Worm (Caenorhabditis elegans): ENCODE data around the gene F36A4.3.
"Not testable (repeated sequence)": the region's sequence is repeated elsewhere in the genome, so short reads cannot be mapped to it uniquely, and the experiment has no call there.

The F36A4.3 gene

ce11 chrIV:4301202-4301601, 31.8 kb downstream of the F36A4.3 start, which contains the start of gene lgc-22:
lgc-22 (plus strand) TSS chrIV:4301306.
- TF ChIP-seq nhr-237 (tag; optimal IDR thresholded peaks at IDR 0.05): no peak
- no peak for TF ChIP-seq cey-2 (tag; optimal IDR thresholded peaks at IDR 0.05; ENCODE audit: borderline replicate concordance, insufficient read depth)
- peak; percentile 86 for TF ChIP-seq set-16 (GFP tag; IDR thresholded peaks at IDR 0.05)
- TF ChIP-seq lir-3 (tag; optimal IDR thresholded peaks at IDR 0.05): no peak
- TF ChIP-seq egl-43 (GFP tag; IDR thresholded peaks at IDR 0.05): peak; percentile 55; the same call in 1 of the 2 replicates
- TF ChIP-seq dmd-9 (GFP tag; IDR thresholded peaks at IDR 0.05): 0 out of 2 replicates have a peak, but pooled peaks have one; percentile 32

- peak in 1 of 2 experiments; percentile 94 for TF ChIP-seq unc-62 (GFP tag; optimal IDR thresholded peaks at IDR 0.05 in 1 of 2)
- TF ChIP-seq unc-62 (tag; optimal IDR thresholded peaks at IDR 0.05): no peak
- no peak for TF ChIP-seq nhr-237 (tag; optimal IDR thresholded peaks at IDR 0.05)
Observed at ce11 chrIV:4306317-4306716, 36.9 kb downstream of the F36A4.3 start.

ce11 chrIV:4307227-4307946, 38.0 kb downstream of the F36A4.3 start, which contains the start of gene set-9:
set-9 (plus strand) TSS chrIV:4307896.
- TF ChIP-seq ztf-11 (tag; optimal IDR thresholded peaks at IDR 0.05): no peak
- no peak for TF ChIP-seq aha-1 (tag)
- no peak for TF ChIP-seq nhr-11 (tag; optimal IDR thresholded peaks at IDR 0.05)
- TF ChIP-seq tag-97 (GFP tag; IDR thresholded peaks at IDR 0.05): no peak
- no peak for TF ChIP-seq gei-8 (GFP tag; optimal IDR thresholded peaks at IDR 0.05)
- no peak for TF ChIP-seq set-16 (GFP tag; IDR thresholded peaks at IDR 0.05)
- no peak for TF ChIP-seq daf-16 (GFP tag; optimal IDR thresholded peaks at IDR 0.05)
- no peak for TF ChIP-seq daf-16 (tag; optimal IDR thresholded peaks at IDR 0.05)
- TF ChIP-seq fos-1 (tag; optimal IDR thresholded peaks at IDR 0.05): no peak
- no peak for TF ChIP-seq dve-1 (tag; optimal IDR thresholded peaks at IDR 0.05; ENCODE audit: insufficient read depth)
- TF ChIP-seq ama-1 (optimal IDR thresholded peaks at IDR 0.05): no peak
- TF ChIP-seq lin-1 (GFP tag; IDR thresholded peaks at IDR 0.05): no peak

- peak; percentile 92 for TF ChIP-seq set-16 (GFP tag; IDR thresholded peaks at IDR 0.05)
Observed at ce11 chrIV:4312394-4312793, 43.0 kb downstream of the F36A4.3 start.

ce11 chrIV:4313144-4313543, 43.7 kb downstream of the F36A4.3 start:
- TF ChIP-seq pha-4 (GFP tag; IDR thresholded peaks at IDR 0.05) (0 out of 2 replicates have a peak, but pooled peaks have one; percentile 23), set-16 (GFP tag; IDR thresholded peaks at IDR 0.05) (peak; percentile 93)
- not testable (repeated sequence) for TF ChIP-seq pha-4 (tag; optimal IDR thresholded peaks at IDR 0.05)

ce11 chrIV:4316813-4317408, 47.5 kb downstream of the F36A4.3 start, which contains the start of gene Y24D9B.1:
Y24D9B.1 (plus strand) TSS chrIV:4317358.
- TF ChIP-seq fkh-10 (GFP tag; optimal IDR thresholded peaks at IDR 0.05): no peak
- TF ChIP-seq lin-38 (GFP tag; IDR thresholded peaks at IDR 0.05): peak; percentile 27
- TF ChIP-seq zfp-2 (tag; optimal IDR thresholded peaks at IDR 0.05): no peak

- TF ChIP-seq unc-62 (GFP tag; optimal IDR thresholded peaks at IDR 0.05 in 1 of 2) (no peak), unc-62 (tag; optimal IDR thresholded peaks at IDR 0.05) (no peak), ceh-28 (tag; optimal IDR thresholded peaks at IDR 0.05) (peak; percentile 95)
Observed at ce11 chrIV:4317638-4318037, 48.2 kb downstream of the F36A4.3 start.

ce11 chrIV:4318056-4318455, 48.6 kb downstream of the F36A4.3 start:
- no peak for TF ChIP-seq aly-2 (tag; optimal IDR thresholded peaks at IDR 0.05)
- no peak for TF ChIP-seq nhr-76 (tag; optimal IDR thresholded peaks at IDR 0.05)
- TF ChIP-seq pha-4 (GFP tag; IDR thresholded peaks at IDR 0.05): no peak
- no peak for TF ChIP-seq pha-4 (tag; optimal IDR thresholded peaks at IDR 0.05)
- TF ChIP-seq F44E2.7 (GFP tag; IDR thresholded peaks at IDR 0.05): no peak
- TF ChIP-seq nhr-42 (GFP tag; IDR thresholded peaks at IDR 0.05): no peak
- no peak for TF ChIP-seq ceh-62 (tag; optimal IDR thresholded peaks at IDR 0.05)
- TF ChIP-seq ceh-28 (tag; optimal IDR thresholded peaks at IDR 0.05): peak; percentile 43
- no peak for TF ChIP-seq nhr-77 (tag; optimal IDR thresholded peaks at IDR 0.05)
